Fruit fly (Drosophila melanogaster) whole organism, embryonic: ENCODE measurements around the gene drl.

ENCODE experiments used
- Atf3 ChIP-seq: fragments of 200-800 bp; sonication (Bioruptor generic); optimal IDR thresholded peaks from 3 replicates; lab custom pipeline; 2016; ENCODE audit warnings: missing biosample characterization, missing genetic modification characterization
- Awh ChIP-seq: fragments of 200-800 bp; sonication (Bioruptor generic); IDR thresholded peaks from 2 replicates; pipeline ENCODE4, ENCODE4 v1.3.6; 2022; ENCODE audit warnings: missing biosample characterization, missing genetic modification characterization
- CG11247 ChIP-seq: fragments of 200-800 bp; sonication (Bioruptor generic); IDR thresholded peaks from 2 replicates; pipeline ENCODE4 v1.3.6; 2022; ENCODE audit warnings: missing biosample characterization, missing genetic modification characterization
- CG1233 ChIP-seq: fragments of 200-800 bp; sonication (Bioruptor generic); optimal IDR thresholded peaks from 4 replicates; lab custom pipeline; 2018; ENCODE audit warnings: missing biosample characterization, mild to moderate bottlenecking, missing genetic modification characterization
- CG12391 ChIP-seq: fragments of 200-800 bp; sonication (Bioruptor generic); optimal IDR thresholded peaks from 3 replicates; lab custom pipeline; 2018; ENCODE audit warnings: missing biosample characterization, mild to moderate bottlenecking, missing genetic modification characterization, moderate library complexity
- CG15696 ChIP-seq: fragments of 200-800 bp; sonication (Bioruptor generic); optimal IDR thresholded peaks from 2 replicates; lab custom pipeline; 2019; ENCODE audit warnings: missing biosample characterization, mild to moderate bottlenecking, missing genetic modification characterization, moderate library complexity
- CG17385 ChIP-seq: fragments of 200-800 bp; sonication (Bioruptor generic); optimal IDR thresholded peaks from 3 replicates; lab custom pipeline; 2018; ENCODE audit warnings: missing biosample characterization, mild to moderate bottlenecking, missing genetic modification characterization
- CG18599 ChIP-seq: fragments of 200-800 bp; sonication (Bioruptor generic); optimal IDR thresholded peaks from 3 replicates; lab custom pipeline; 2017; ENCODE audit warnings: missing biosample characterization, missing genetic modification characterization, mild to moderate bottlenecking, moderate library complexity, missing genetic modification reagents
- CG18764 ChIP-seq: fragments of 200-800 bp; sonication (Bioruptor generic); optimal IDR thresholded peaks from 3 replicates; lab custom pipeline; 2016; ENCODE audit warnings: missing biosample characterization, missing genetic modification characterization
- CG30020 ChIP-seq: fragments of 200-800 bp; optimal IDR thresholded peaks from 2 replicates; lab custom pipeline; 2019; ENCODE audit warnings: missing biosample characterization, mild to moderate bottlenecking, missing genetic modification characterization, moderate library complexity
- CG3281 ChIP-seq: fragments of 200-800 bp; sonication (Bioruptor generic); optimal IDR thresholded peaks from 3 replicates; lab custom pipeline; 2017; ENCODE audit warnings: missing biosample characterization, mild to moderate bottlenecking, missing genetic modification characterization
- CG33213 ChIP-seq: fragments of 200-800 bp; sonication (Bioruptor generic); optimal IDR thresholded peaks from 3 replicates; lab custom pipeline; 2016; ENCODE audit warnings: missing biosample characterization, missing genetic modification characterization
- CG4360 ChIP-seq: fragments of 200-800 bp; sonication (Bioruptor generic); IDR thresholded peaks from 2 replicates; pipeline ENCODE4 v1.3.6; 2022; ENCODE audit warnings: missing biosample characterization, missing genetic modification characterization
- CG6791 ChIP-seq: fragments of 200-800 bp; sonication (Bioruptor generic); IDR thresholded peaks from 3 replicates; pipeline ENCODE4 v1.3.6; 2022; ENCODE audit warnings: missing biosample characterization, missing genetic modification characterization; ENCODE audit not compliant: partially characterized antibody
- CG8089 ChIP-seq: fragments of 200-800 bp; sonication (Bioruptor generic); optimal IDR thresholded peaks from 3 replicates; lab custom pipeline; 2016; ENCODE audit warnings: missing biosample characterization, missing genetic modification characterization
- CG8281 ChIP-seq: fragments of 200-800 bp; sonication (Bioruptor generic); optimal IDR thresholded peaks from 2 replicates; lab custom pipeline; 2018; ENCODE audit warnings: missing biosample characterization, mild to moderate bottlenecking, missing genetic modification characterization, moderate library complexity
- CG8359 ChIP-seq: fragments of 200-800 bp; sonication (Bioruptor generic); optimal IDR thresholded peaks from 2 replicates; lab custom pipeline; 2017; ENCODE audit warnings: missing biosample characterization, mild to moderate bottlenecking, missing genetic modification characterization, borderline replicate concordance
- CG8944 ChIP-seq: fragments of 200-800 bp; sonication (Bioruptor generic); optimal IDR thresholded peaks from 3 replicates; lab custom pipeline; 2016; ENCODE audit warnings: missing biosample characterization, missing genetic modification characterization
- Camta ChIP-seq: fragments of 200-800 bp; sonication (Bioruptor generic); optimal IDR thresholded peaks from 2 replicates; lab custom pipeline; 2016; ENCODE audit warnings: missing biosample characterization, missing genetic modification characterization
- CoRest ChIP-seq: fragments of 200-800 bp; sonication (Bioruptor generic); optimal IDR thresholded peaks from 3 replicates; lab custom pipeline; 2018; ENCODE audit warnings: missing biosample characterization, mild to moderate bottlenecking, missing genetic modification characterization, moderate library complexity
- Dll ChIP-seq: fragments of 200-800 bp; sonication (Bioruptor generic); IDR thresholded peaks from 4 replicates; pipeline ENCODE4 v1.3.6; 2022; ENCODE audit warnings: missing biosample characterization, missing genetic modification characterization; ENCODE audit not compliant: partially characterized antibody
- E2f1 ChIP-seq: fragments of 200-800 bp; sonication (Bioruptor generic); IDR thresholded peaks from 2 replicates; pipeline ENCODE4 v1.3.6; 2022; ENCODE audit warnings: missing biosample characterization, missing genetic modification characterization
- Fer3 ChIP-seq: fragments of 200-800 bp; sonication (Bioruptor generic); optimal IDR thresholded peaks from 2 replicates; lab custom pipeline; 2018; ENCODE audit warnings: missing biosample characterization, mild to moderate bottlenecking, missing genetic modification characterization, moderate library complexity
- HHEX ChIP-seq: fragments of 200-800 bp; sonication (Bioruptor generic); optimal IDR thresholded peaks from 3 replicates; lab custom pipeline; 2017; ENCODE audit warnings: missing biosample characterization, mild to moderate bottlenecking, missing genetic modification characterization, missing genetic modification reagents
- HLHmδ ChIP-seq: fragments of 200-800 bp; sonication (Bioruptor generic); optimal IDR thresholded peaks from 2 replicates; lab custom pipeline; 2018; ENCODE audit warnings: missing biosample characterization, mild to moderate bottlenecking, missing genetic modification characterization, moderate library complexity
- Hr51 ChIP-seq, 2 experiments: fragments of 200-800 bp; sonication (Bioruptor generic); optimal IDR thresholded peaks; 2 replicates in 1 of 2; 3 replicates in 1 of 2; lab custom pipeline; 2016 to 2018; ENCODE audit warnings: missing biosample characterization in 2 of 2, missing genetic modification characterization in 2 of 2, mild to moderate bottlenecking in 1 of 2, moderate library complexity in 1 of 2
- Jarid2 ChIP-seq: fragments of 200-800 bp; sonication (Bioruptor generic); optimal IDR thresholded peaks from 3 replicates; lab custom pipeline; 2017; ENCODE audit warnings: mild to moderate bottlenecking, missing biosample characterization, missing genetic modification reagents, missing genetic modification characterization
- Lhr ChIP-seq: fragments of 200-800 bp; sonication (Bioruptor generic); optimal IDR thresholded peaks from 3 replicates; lab custom pipeline; 2017; ENCODE audit warnings: mild to moderate bottlenecking, missing biosample characterization, missing genetic modification reagents, missing genetic modification characterization
- Med ChIP-seq: fragments of 200-800 bp; sonication (Bioruptor generic); peaks from one replicate; lab custom pipeline; 2016; ENCODE audit warnings: missing biosample characterization, missing genetic modification characterization, mild to moderate bottlenecking, inconsistent platforms, moderate library complexity
- Mrtf ChIP-seq: fragments of 200-800 bp; sonication (Bioruptor generic); IDR thresholded peaks from 3 replicates; pipeline ENCODE4 v1.3.6; 2022; ENCODE audit warnings: missing biosample characterization, missing genetic modification characterization
- NfI ChIP-seq: fragments of 200-800 bp; sonication (Bioruptor generic); optimal IDR thresholded peaks from 3 replicates; lab custom pipeline; 2018; ENCODE audit warnings: missing biosample characterization, mild to moderate bottlenecking, missing genetic modification characterization, moderate library complexity
- Sry-β ChIP-seq: fragments of 200-800 bp; sonication (Bioruptor generic); optimal IDR thresholded peaks from 2 replicates; lab custom pipeline; 2018; ENCODE audit warnings: missing biosample characterization, mild to moderate bottlenecking, missing genetic modification characterization, moderate library complexity
- ac ChIP-seq: fragments of 200-800 bp; sonication (Bioruptor generic); optimal IDR thresholded peaks from 3 replicates; lab custom pipeline; 2017; ENCODE audit warnings: missing biosample characterization, mild to moderate bottlenecking, missing genetic modification characterization
- ara ChIP-seq: fragments of 200-800 bp; sonication (Bioruptor generic); IDR thresholded peaks from 2 replicates; pipeline ENCODE4 v1.3.6; 2022; ENCODE audit warnings: missing biosample characterization, missing genetic modification characterization
- bigmax ChIP-seq: fragments of 200-800 bp; sonication (Bioruptor generic); optimal IDR thresholded peaks from 2 replicates; lab custom pipeline; 2018; ENCODE audit warnings: missing biosample characterization, mild to moderate bottlenecking, missing genetic modification characterization
- bsh ChIP-seq, 2 experiments: fragments of 200-800 bp; sonication (Bioruptor generic); optimal IDR thresholded peaks; 2 replicates each; lab custom pipeline; 2017 to 2018; ENCODE audit warnings: mild to moderate bottlenecking in 2 of 2, missing biosample characterization in 2 of 2, missing genetic modification characterization in 2 of 2, moderate library complexity in 1 of 2
- chinmo ChIP-seq: fragments of 200-800 bp; sonication (Bioruptor generic); IDR thresholded peaks from 4 replicates; pipeline ENCODE4 v1.3.6; 2022; ENCODE audit warnings: missing biosample characterization, missing genetic modification characterization; ENCODE audit not compliant: partially characterized antibody
- chn ChIP-seq: fragments of 200-800 bp; sonication (Bioruptor generic); optimal IDR thresholded peaks from 2 replicates; lab custom pipeline; 2016; ENCODE audit warnings: missing biosample characterization, missing genetic modification characterization
- ci ChIP-seq: fragments of 200-800 bp; sonication (Bioruptor generic); IDR thresholded peaks from 3 replicates; pipeline ENCODE4 v1.3.6; 2022; ENCODE audit warnings: missing biosample characterization, missing genetic modification characterization
- gfzf ChIP-seq: fragments of 200-800 bp; sonication (Bioruptor generic); optimal IDR thresholded peaks from 2 replicates; lab custom pipeline; 2016; ENCODE audit warnings: missing biosample characterization, mild to moderate bottlenecking, missing genetic modification characterization, moderate library complexity
- jigr1 ChIP-seq: fragments of 200-800 bp; sonication (Bioruptor generic); IDR thresholded peaks from 3 replicates; pipeline ENCODE4 v1.3.6; 2022; ENCODE audit warnings: missing biosample characterization, missing genetic modification characterization
- kni ChIP-seq: fragments of 200-800 bp; sonication (Bioruptor generic); optimal IDR thresholded peaks from 3 replicates; lab custom pipeline; 2017; ENCODE audit warnings: mild to moderate bottlenecking, missing biosample characterization, missing genetic modification reagents, missing genetic modification characterization
- lola ChIP-seq, 3 experiments: fragments of >200 bp in 2 of 3; fragments of 200-800 bp in 1 of 3; sonication (Bioruptor generic) in 1 of 3; optimal IDR thresholded peaks; 2 replicates each; lab custom pipeline; 2017 to 2019; ENCODE audit warnings: missing biosample characterization in 3 of 3, missing genetic modification characterization in 3 of 3, mild to moderate bottlenecking in 1 of 3, moderate library complexity in 1 of 3
- mirr ChIP-seq: fragments of 200-800 bp; sonication (Bioruptor generic); optimal IDR thresholded peaks from 3 replicates; lab custom pipeline; 2018; ENCODE audit warnings: missing biosample characterization, mild to moderate bottlenecking, missing genetic modification characterization
- rib ChIP-seq: fragments of 200-800 bp; sonication (Bioruptor generic); IDR thresholded peaks from 2 replicates; pipeline ENCODE4 v1.3.6; 2022; ENCODE audit warnings: missing biosample characterization, missing genetic modification characterization
- sc ChIP-seq, 3 experiments: fragments of >200 bp in 2 of 3; fragments of 200-800 bp in 1 of 3; sonication (Bioruptor generic) in 1 of 3; optimal IDR thresholded peaks; 2 replicates in 2 of 3; 3 replicates in 1 of 3; lab custom pipeline; 2017; ENCODE audit warnings: mild to moderate bottlenecking in 1 of 3, missing biosample characterization in 1 of 3, missing genetic modification characterization in 1 of 3, missing genetic modification reagents in 1 of 3
- sens ChIP-seq: fragments of 200-800 bp; sonication (Bioruptor generic); peaks from one replicate; lab custom pipeline; 2016; ENCODE audit warnings: missing biosample characterization, missing genetic modification characterization
- unc-4 ChIP-seq: fragments of 200-800 bp; sonication (Bioruptor generic); IDR thresholded peaks from 2 replicates; pipeline ENCODE4 v1.3.6; 2022; ENCODE audit warnings: missing biosample characterization, missing genetic modification characterization; ENCODE audit not compliant: partially characterized antibody

The drl gene

dm6 chr2L:19191789-19192297, 1.7 kb downstream of the drl start (continued):
- TF ChIP-seq bsh (GFP tag; optimal IDR thresholded peaks at IDR 0.05; lab: Kevin White, UChicago) (peak in 1 of 2 experiments; percentile 7), CG12391 (tag; lab: Kevin White, UChicago) (no peak), CG8089 (GFP tag; lab: Kevin White, UChicago) (peak; percentile 10), Camta (GFP tag; lab: Kevin White, UChicago) (no peak), chn (no peak), gfzf (GFP tag; lab: Kevin White, UChicago) (no peak), HLHmδ (peak; percentile 62), CG8359 (peak; percentile 11), CG15696 (tag; lab: Kevin White, UChicago) (peak; percentile 24), CG8944 (no peak), Jarid2 (peak; percentile 23), CG18764 (no peak), mirr (peak; percentile 17), Hr51 (GFP tag; optimal IDR thresholded peaks at IDR 0.05; lab: Kevin White, UChicago) (peak in 1 of 2 experiments; percentile 6), NfI (GFP tag; lab: Kevin White, UChicago) (no peak), Dll (GFP tag; lab: Robert Waterston, UW) (0 out of 4 replicates have a peak, but pooled peaks have one; percentile 20), Awh (peak; percentile 52; the same call in 1 of the 2 replicates), ac (GFP tag; lab: Kevin White, UChicago) (peak; percentile 37), E2f1 (GFP tag; lab: Robert Waterston, UW) (no peak), CG3281 (peak; percentile 36), CG11247 (GFP tag; lab: Robert Waterston, UW) (no peak), Med (GFP tag; lab: Kevin White, UChicago) (peak; percentile 39), CG17385 (no peak), Fer3 (no peak), sens (peak; percentile 73), CG1233 (GFP tag; lab: Kevin White, UChicago) (peak; percentile 10), rib (GFP tag; lab: Robert Waterston, UW) (no peak), sc (optimal IDR thresholded peaks at IDR 0.05; lab: Kevin White, UChicago) (no peak), sc (GFP tag; optimal IDR thresholded peaks at IDR 0.05; lab: Kevin White, UChicago) (no peak), bigmax (GFP tag; lab: Kevin White, UChicago) (peak; percentile 1), Mrtf (no peak), CoRest (tag; lab: Kevin White, UChicago) (peak; percentile 5), HHEX (GFP tag; lab: Kevin White, UChicago) (peak; percentile 50), CG30020 (tag; lab: Kevin White, UChicago) (no peak), ara (GFP tag; lab: Robert Waterston, UW) (peak; percentile 18; the same call in 1 of the 2 replicates), Atf3 (no peak), lola (GFP tag; optimal IDR thresholded peaks at IDR 0.05; lab: Kevin White, UChicago) (peak in 1 of 3 experiments; percentile 13), CG33213 (GFP tag; lab: Kevin White, UChicago) (no peak), Sry-β (GFP tag; lab: Kevin White, UChicago) (peak; percentile 43), CG8281 (tag; lab: Kevin White, UChicago) (peak; percentile 53), CG4360 (GFP tag; lab: Robert Waterston, UW) (no peak), chinmo (no peak), CG18599 (GFP tag; lab: Kevin White, UChicago) (peak; percentile 5), kni (GFP tag; lab: Kevin White, UChicago) (peak; percentile 63), jigr1 (GFP tag; lab: Robert Waterston, UW) (no peak), unc-4 (no peak), CG6791 (no peak), Lhr (GFP tag; lab: Kevin White, UChicago) (peak; percentile 31), ci (GFP tag; lab: Robert Waterston, UW) (0 out of 3 replicates have a peak, but pooled peaks have one; percentile 27)
